Worm (Caenorhabditis elegans) whole organism, late embryonic: ENCODE measurements around the gene F40G9.9.

Experiments used
- T23F11.4 ChIP-seq: fragments of 200-800 bp; sonication (Bioruptor generic); optimal IDR thresholded peaks from 2 replicates; lab custom pipeline; 2018; ENCODE audit warnings: mild to moderate bottlenecking, missing genetic modification characterization, missing compliant biosample characterization
- Y22D7AL.16 ChIP-seq: sonication (generic microtip); optimal IDR thresholded peaks from 2 replicates; lab custom pipeline; 2016; ENCODE audit warnings: missing genetic modification characterization, missing compliant biosample characterization
- ceh-14 ChIP-seq: sonication (generic microtip); optimal IDR thresholded peaks from 2 replicates; lab custom pipeline; 2016; ENCODE audit warnings: missing genotype, missing genetic modification characterization, missing compliant biosample characterization
- ceh-18 ChIP-seq: sonication (generic microtip); optimal IDR thresholded peaks from 2 replicates; lab custom pipeline; 2016; ENCODE audit warnings: missing genetic modification characterization, missing compliant biosample characterization
- ceh-31 ChIP-seq: sonication (generic microtip); optimal IDR thresholded peaks from 2 replicates; lab custom pipeline; 2016; ENCODE audit warnings: missing genetic modification characterization, missing compliant biosample characterization
- ceh-48 ChIP-seq: sonication (generic microtip); optimal IDR thresholded peaks from 2 replicates; lab custom pipeline; 2016; ENCODE audit warnings: missing genetic modification characterization, inconsistent platforms, missing compliant biosample characterization
- ceh-6 ChIP-seq: fragments of 200-800 bp; sonication (Bioruptor generic); optimal IDR thresholded peaks from 2 replicates; lab custom pipeline; 2018; ENCODE audit warnings: mild to moderate bottlenecking, missing genetic modification characterization, missing compliant biosample characterization
- ceh-9 ChIP-seq: sonication (generic microtip); optimal IDR thresholded peaks from 2 replicates; lab custom pipeline; 2016; ENCODE audit warnings: mild to moderate bottlenecking, missing genetic modification characterization, inconsistent platforms, missing compliant biosample characterization
- dmd-4 ChIP-seq: sonication (generic microtip); optimal IDR thresholded peaks from 2 replicates; lab custom pipeline; 2016; ENCODE audit warnings: borderline replicate concordance, missing genetic modification characterization, missing compliant biosample characterization
- dve-1 ChIP-seq: sonication (generic microtip); optimal IDR thresholded peaks from 2 replicates; lab custom pipeline; 2017; ENCODE audit warnings: antibody characterized with exemption, mild to moderate bottlenecking, missing genetic modification characterization, missing compliant biosample characterization
- elt-4 ChIP-seq: sonication (generic microtip); optimal IDR thresholded peaks from 2 replicates; lab custom pipeline; 2016; ENCODE audit warnings: missing genetic modification characterization, missing compliant biosample characterization
- fkh-10 ChIP-seq: fragments of 150-350 bp; optimal IDR thresholded peaks from 2 replicates; lab custom pipeline; 2014; ENCODE audit warnings: missing biosample characterization, missing genetic modification reagents, missing genetic modification characterization
- gmeb-2 ChIP-seq: sonication (generic microtip); optimal IDR thresholded peaks from 2 replicates; lab custom pipeline; 2016; ENCODE audit warnings: missing genetic modification characterization, inconsistent platforms, missing compliant biosample characterization
- hlh-15 ChIP-seq: sonication (generic microtip); optimal IDR thresholded peaks from 2 replicates; lab custom pipeline; 2016; ENCODE audit warnings: missing genetic modification characterization, missing compliant biosample characterization
- hlh-30 ChIP-seq: sonication (generic microtip); optimal IDR thresholded peaks from 2 replicates; lab custom pipeline; 2017; ENCODE audit warnings: antibody characterized with exemption, missing genetic modification characterization, missing compliant biosample characterization; ENCODE audit not compliant: insufficient read depth
- hlh-6 ChIP-seq: sonication (generic microtip); optimal IDR thresholded peaks from 2 replicates; lab custom pipeline; 2016; ENCODE audit warnings: missing genotype, missing genetic modification characterization, missing compliant biosample characterization
- lim-6 ChIP-seq: sonication (generic microtip); optimal IDR thresholded peaks from 2 replicates; lab custom pipeline; 2016; ENCODE audit warnings: missing genetic modification characterization, missing compliant biosample characterization
- madf-2 ChIP-seq: sonication (generic microtip); optimal IDR thresholded peaks from 2 replicates; lab custom pipeline; 2017; ENCODE audit warnings: missing genetic modification characterization, missing compliant biosample characterization
- nfya-1 ChIP-seq: sonication (generic microtip); optimal IDR thresholded peaks from 2 replicates; lab custom pipeline; 2017; ENCODE audit warnings: missing genetic modification characterization, mild to moderate bottlenecking, missing compliant biosample characterization, antibody characterized with exemption, moderate library complexity
- npax-4 ChIP-seq: sonication (generic microtip); optimal IDR thresholded peaks from 2 replicates; lab custom pipeline; 2016; ENCODE audit warnings: missing genetic modification characterization, missing compliant biosample characterization
- odd-2 ChIP-seq: sonication (generic microtip); optimal IDR thresholded peaks from 2 replicates; lab custom pipeline; 2017; ENCODE audit warnings: antibody characterized with exemption, mild to moderate bottlenecking, missing genetic modification characterization, missing compliant biosample characterization
- pag-3 ChIP-seq: sonication (generic microtip); optimal IDR thresholded peaks from 2 replicates; lab custom pipeline; 2016; ENCODE audit warnings: missing compliant biosample characterization, missing genetic modification characterization, borderline replicate concordance
- pat-9 ChIP-seq: fragments of 200-800 bp; sonication (Bioruptor generic); optimal IDR thresholded peaks from 2 replicates; lab custom pipeline; 2018; ENCODE audit warnings: mild to moderate bottlenecking, missing genetic modification characterization, moderate library complexity, missing compliant biosample characterization
- pax-1 ChIP-seq: fragments of 150-350 bp; optimal IDR thresholded peaks from 2 replicates; lab custom pipeline; 2014; ENCODE audit warnings: missing biosample characterization, missing genetic modification characterization
- pha-2 ChIP-seq: sonication (generic microtip); optimal IDR thresholded peaks from 2 replicates; lab custom pipeline; 2017; ENCODE audit warnings: mild to moderate bottlenecking, missing genetic modification characterization, missing compliant biosample characterization
- pros-1 ChIP-seq: fragments of 150-350 bp; optimal IDR thresholded peaks from 2 replicates; lab custom pipeline; 2014; ENCODE audit warnings: missing biosample characterization, missing genetic modification reagents, missing genetic modification characterization
- rnt-1 ChIP-seq: sonication (generic microtip); optimal IDR thresholded peaks from 2 replicates; lab custom pipeline; 2016; ENCODE audit warnings: missing genetic modification characterization, missing compliant biosample characterization
- sox-2 ChIP-seq: fragments of 200-800 bp; sonication (Bioruptor generic); IDR thresholded peaks from 2 replicates; pipeline ENCODE4 v1.3.6; 2022; ENCODE audit warnings: missing genetic modification reagents, missing genetic modification characterization, missing compliant biosample characterization
- syd-9 ChIP-seq: sonication (generic microtip); optimal IDR thresholded peaks from 2 replicates; lab custom pipeline; 2016; ENCODE audit warnings: mild to moderate bottlenecking, missing genetic modification characterization, moderate library complexity, missing compliant biosample characterization
- unc-42 ChIP-seq: sonication (generic microtip); optimal IDR thresholded peaks from 2 replicates; lab custom pipeline; 2016; ENCODE audit warnings: missing genotype, missing genetic modification characterization, missing compliant biosample characterization
- unc-55 ChIP-seq: sonication (generic microtip); optimal IDR thresholded peaks from 2 replicates; lab custom pipeline; 2017; ENCODE audit warnings: missing biosample characterization, missing genetic modification reagents, missing genetic modification characterization

Gene F40G9.9

DNA sequence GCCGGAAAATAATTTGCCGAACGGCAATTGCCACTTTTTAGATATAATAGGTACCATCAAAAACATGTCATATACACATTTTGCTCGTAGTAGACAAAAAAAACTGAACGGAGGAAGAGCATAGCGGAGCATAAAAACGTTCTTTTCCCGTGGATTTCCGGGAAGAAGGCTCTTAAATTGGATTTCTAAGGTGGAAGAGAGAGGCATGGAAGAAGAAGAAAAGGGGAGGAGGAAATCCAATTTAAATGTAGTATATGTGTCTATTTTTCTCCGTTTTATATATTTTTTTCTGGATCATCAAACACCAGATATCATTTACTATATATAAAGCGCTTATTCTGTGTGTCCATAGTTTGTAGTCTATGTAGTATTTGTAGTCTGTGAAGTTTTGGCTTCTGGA lies 39.9 kb upstream of the F40G9.9 start:
- TF ChIP-seq hlh-6 (tag; lab: Kevin White, UChicago) (no peak), unc-42 (tag; lab: Kevin White, UChicago) (peak; percentile 65)

DNA sequence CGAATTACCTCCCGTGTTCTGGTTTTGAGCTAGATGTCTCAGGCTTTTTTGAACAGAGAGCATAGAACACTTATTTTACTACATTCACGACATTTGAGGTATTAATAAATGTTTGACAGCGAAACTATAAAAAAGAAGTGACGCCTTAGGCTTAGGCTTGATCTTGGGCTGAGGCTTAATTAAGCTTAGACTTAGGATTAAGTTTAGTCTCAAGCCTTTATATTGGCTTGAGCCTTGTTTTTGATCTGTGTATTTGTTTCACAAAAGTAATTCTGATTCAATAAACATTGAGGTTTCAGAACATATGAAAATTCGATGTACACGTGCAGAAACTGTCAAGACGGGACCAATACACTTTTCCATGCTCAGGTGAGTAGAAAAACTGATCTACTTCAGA lies 38.2 kb upstream of the F40G9.9 start, which contains the start of gene klp-20:
Gene klp-20 (plus strand): TSS at position 298 of the 397 bp plus-strand sequence.
- TF ChIP-seq pag-3 (tag; lab: Kevin White, UChicago), result no peak
- no peak for TF ChIP-seq madf-2
- TF ChIP-seq T23F11.4 (GFP tag; lab: Kevin White, UChicago), result no peak
- no peak for TF ChIP-seq dmd-4 (tag; lab: Kevin White, UChicago)
- TF ChIP-seq hlh-30 (tag; lab: Kevin White, UChicago), result no peak
- TF ChIP-seq hlh-15, result no peak
- no peak for TF ChIP-seq npax-4 (tag; lab: Kevin White, UChicago)
- no peak for TF ChIP-seq ceh-9 (tag; lab: Kevin White, UChicago)
- TF ChIP-seq elt-4 (tag; lab: Kevin White, UChicago), result no peak
- no peak for TF ChIP-seq lim-6 (tag; lab: Kevin White, UChicago)
- no peak for TF ChIP-seq ceh-18 (tag; lab: Kevin White, UChicago)
- TF ChIP-seq pha-2 (tag; lab: Kevin White, UChicago), result no peak
- TF ChIP-seq Y22D7AL.16 (tag; lab: Kevin White, UChicago), result no peak
- no peak for TF ChIP-seq pat-9 (tag; lab: Kevin White, UChicago)

DNA sequence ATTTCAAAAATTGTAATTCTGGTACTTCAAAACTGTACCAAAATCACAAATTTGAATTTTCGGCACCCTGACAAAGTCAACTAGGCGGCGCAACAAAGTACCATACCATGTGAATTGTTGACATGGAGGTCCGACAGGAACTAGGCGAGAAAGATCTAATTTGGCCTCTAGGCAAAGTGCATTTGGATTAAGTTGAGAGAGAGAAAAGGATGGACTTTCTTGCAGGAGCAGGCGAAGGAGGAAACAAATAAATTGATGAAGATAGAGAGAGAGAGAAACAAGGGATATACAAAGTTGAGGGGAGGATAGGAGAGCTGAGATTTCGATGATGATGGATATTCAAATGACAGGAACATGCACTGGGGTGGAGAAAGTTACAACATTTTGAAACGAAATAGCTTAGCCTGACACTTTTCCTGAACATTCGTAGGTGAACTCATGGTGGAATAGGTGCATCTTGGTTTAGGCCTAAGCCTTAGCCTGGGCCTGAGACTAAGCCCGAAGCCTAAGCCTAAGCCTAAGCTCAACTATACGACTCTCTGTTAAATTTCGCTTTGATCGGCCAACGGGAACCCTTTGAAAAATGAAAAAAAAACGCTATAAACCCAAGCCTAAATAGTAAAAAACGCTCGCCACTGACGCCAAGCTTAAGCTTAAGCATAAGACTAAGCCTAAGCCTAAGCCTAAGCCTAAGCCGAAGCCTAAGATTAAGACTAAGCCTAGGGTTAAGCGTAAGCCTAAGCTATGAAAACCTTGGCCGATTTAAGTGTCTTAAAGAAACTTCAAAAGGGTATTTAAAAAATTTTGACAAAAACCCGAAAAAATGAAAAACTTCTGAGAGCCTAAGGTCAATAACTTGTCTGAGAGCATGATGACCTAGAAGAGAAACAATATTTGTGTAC lies 37.5 kb upstream of the F40G9.9 start:
- TF ChIP-seq ceh-31, result peak; percentile 31
- TF ChIP-seq unc-42 (tag; lab: Kevin White, UChicago), result peak; percentile 95
- no peak for TF ChIP-seq ceh-14 (tag; lab: Kevin White, UChicago)
- TF ChIP-seq fkh-10, result peak; percentile 72
- TF ChIP-seq unc-55 (GFP tag; lab: Kevin White, UChicago), result peak; percentile 59

DNA sequence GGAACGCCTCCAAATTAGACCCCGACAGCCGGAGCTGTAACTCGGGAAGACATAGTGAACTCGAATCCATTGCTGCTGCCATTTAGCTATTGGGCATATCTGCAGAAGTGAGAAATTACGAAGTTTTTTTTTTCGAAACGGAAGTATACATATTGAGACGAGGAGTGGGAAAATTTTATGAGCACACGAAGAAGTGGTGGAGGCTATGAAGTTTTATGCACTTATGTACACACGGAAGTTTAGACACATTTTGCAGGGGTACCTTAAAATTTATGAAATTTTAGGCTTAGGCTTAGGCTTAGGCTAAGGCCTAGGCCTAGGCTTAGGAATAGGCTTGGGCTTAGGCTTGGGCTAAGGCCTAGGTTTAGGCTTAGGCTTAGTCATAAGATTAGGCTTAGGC lies 35.5 kb upstream of the F40G9.9 start, which contains the start of gene W10C4.1:
Gene W10C4.1 (minus strand): TSS at position 101 of the 400 bp plus-strand sequence.
- TF ChIP-seq syd-9 (tag; lab: Kevin White, UChicago), result no peak
- TF ChIP-seq gmeb-2, result no peak
- no peak for TF ChIP-seq pax-1 (tag; lab: Kevin White, UChicago)
- no peak for TF ChIP-seq hlh-15
- TF ChIP-seq sox-2 (GFP tag; lab: Robert Waterston, UW), result no peak
- no peak for TF ChIP-seq ceh-48 (tag; lab: Kevin White, UChicago)
- TF ChIP-seq nfya-1 (tag; lab: Kevin White, UChicago), result no peak
- no peak for TF ChIP-seq dve-1 (tag; lab: Kevin White, UChicago)
- no peak for TF ChIP-seq pros-1 (tag; lab: Kevin White, UChicago)
- no peak for TF ChIP-seq T23F11.4 (GFP tag; lab: Kevin White, UChicago)
- TF ChIP-seq ceh-6 (GFP tag; lab: Kevin White, UChicago), result no peak
- no peak for TF ChIP-seq odd-2 (tag; lab: Kevin White, UChicago)
- TF ChIP-seq dmd-4 (tag; lab: Kevin White, UChicago), result no peak
- TF ChIP-seq rnt-1 (tag; lab: Kevin White, UChicago), result no peak

DNA sequence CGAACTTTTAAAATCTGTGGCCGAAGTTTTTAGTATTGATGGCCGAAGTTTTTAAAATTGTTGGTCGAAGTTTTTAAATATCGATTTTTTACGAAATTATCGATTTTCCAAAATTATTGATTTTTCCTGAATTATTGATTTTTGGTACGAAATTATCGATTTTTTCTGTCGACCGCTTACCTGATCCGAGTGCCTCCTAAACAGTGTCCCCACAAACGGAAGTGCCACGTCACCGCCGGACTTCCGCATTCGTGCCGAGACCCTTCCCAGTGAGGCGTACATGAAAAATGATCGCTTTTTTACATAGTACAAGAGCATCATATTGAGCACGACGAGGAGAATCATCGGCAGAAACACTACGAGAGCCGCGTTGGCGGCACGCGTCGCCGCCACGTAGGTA lies 32.4 kb upstream of the F40G9.9 start:
- TF ChIP-seq gmeb-2 (no peak), ceh-48 (tag; lab: Kevin White, UChicago) (peak; percentile 69), pat-9 (tag; lab: Kevin White, UChicago) (no peak)
- TF ChIP-seq, all 69 proteins: peak for 1
